Fruit fly (Drosophila melanogaster) whole organism, embryonic: Measurements from ENCODE around the gene L2HGDH.

ENCODE experiments used
- CG1024 ChIP-seq: fragments of 200-800 bp; sonication (Bioruptor generic); IDR thresholded peaks from 2 replicates; pipeline ENCODE4 v1.3.6; 2022; ENCODE audit warnings: missing biosample characterization, missing genetic modification characterization
- CG10543 ChIP-seq: fragments of 200-800 bp; sonication (Bioruptor generic); optimal IDR thresholded peaks from 3 replicates; lab custom pipeline; 2017; ENCODE audit warnings: missing biosample characterization, mild to moderate bottlenecking, missing genetic modification characterization, moderate library complexity
- CG11085 ChIP-seq: fragments of 200-800 bp; sonication (Bioruptor generic); IDR thresholded peaks from 2 replicates; pipeline ENCODE4 v1.3.6; 2022; ENCODE audit warnings: missing biosample characterization, missing genetic modification characterization
- CG11093 ChIP-seq: fragments of 200-800 bp; sonication (Bioruptor generic); IDR thresholded peaks from 3 replicates; pipeline ENCODE4 v1.3.6; 2022; ENCODE audit warnings: missing biosample characterization, missing genetic modification characterization
- CG11398 ChIP-seq: fragments of 200-800 bp; sonication (Bioruptor generic); optimal IDR thresholded peaks from 2 replicates; lab custom pipeline; 2016; ENCODE audit warnings: missing biosample characterization, missing genetic modification characterization
- CG11504 ChIP-seq: fragments of 200-800 bp; sonication (Bioruptor generic); optimal IDR thresholded peaks from 3 replicates; lab custom pipeline; 2019; ENCODE audit warnings: missing biosample characterization, mild to moderate bottlenecking, missing genetic modification characterization, moderate library complexity
- CG12155 ChIP-seq: fragments of 200-800 bp; sonication (Bioruptor generic); optimal IDR thresholded peaks from 3 replicates; lab custom pipeline; 2016; ENCODE audit warnings: missing biosample characterization, missing genetic modification characterization
- CG12236 ChIP-seq: fragments of 200-800 bp; sonication (Bioruptor generic); optimal IDR thresholded peaks from 2 replicates; lab custom pipeline; 2016; ENCODE audit warnings: missing biosample characterization, missing genetic modification characterization
- CG14710 ChIP-seq: fragments of 200-800 bp; sonication (Bioruptor generic); optimal IDR thresholded peaks from 3 replicates; lab custom pipeline; 2019; ENCODE audit warnings: missing biosample characterization, mild to moderate bottlenecking, missing genetic modification characterization, moderate library complexity
- CG2202 ChIP-seq: fragments of 200-800 bp; sonication (Bioruptor generic); optimal IDR thresholded peaks from 2 replicates; lab custom pipeline; 2018; ENCODE audit warnings: missing biosample characterization, mild to moderate bottlenecking, missing genetic modification characterization
- CG30403 ChIP-seq: fragments of 200-800 bp; sonication (Bioruptor generic); optimal IDR thresholded peaks from 3 replicates; lab custom pipeline; 2016; ENCODE audit warnings: missing biosample characterization, missing genetic modification characterization
- CG31365 ChIP-seq: fragments of 200-800 bp; sonication (Bioruptor generic); optimal IDR thresholded peaks from 2 replicates; lab custom pipeline; 2018; ENCODE audit warnings: missing biosample characterization, mild to moderate bottlenecking, missing genetic modification characterization
- CG34376 ChIP-seq: fragments of 200-800 bp; sonication (Bioruptor generic); optimal IDR thresholded peaks from 2 replicates; lab custom pipeline; 2018; ENCODE audit warnings: missing biosample characterization, mild to moderate bottlenecking, missing genetic modification characterization
- CG34422 ChIP-seq: fragments of 200-800 bp; sonication (Bioruptor generic); IDR thresholded peaks from 3 replicates; pipeline ENCODE4 v1.3.6; 2022; ENCODE audit warnings: missing biosample characterization, missing genetic modification characterization
- CG8388 ChIP-seq: fragments of 200-800 bp; sonication (Bioruptor generic); optimal IDR thresholded peaks from 2 replicates; lab custom pipeline; 2019; ENCODE audit warnings: missing biosample characterization, mild to moderate bottlenecking, missing genetic modification characterization, moderate library complexity
- CG9932 ChIP-seq: fragments of 200-800 bp; sonication (Bioruptor generic); IDR thresholded peaks from 2 replicates; pipeline ENCODE4 v1.3.6; 2022; ENCODE audit warnings: missing biosample characterization, missing genetic modification characterization
- CoRest ChIP-seq: fragments of 200-800 bp; sonication (Bioruptor generic); optimal IDR thresholded peaks from 3 replicates; lab custom pipeline; 2018; ENCODE audit warnings: missing biosample characterization, mild to moderate bottlenecking, missing genetic modification characterization, moderate library complexity
- D19A ChIP-seq: fragments of 200-800 bp; optimal IDR thresholded peaks from 3 replicates; lab custom pipeline; 2019; ENCODE audit warnings: missing biosample characterization, mild to moderate bottlenecking, missing genetic modification characterization, moderate library complexity
- Dek ChIP-seq: fragments of 200-800 bp; sonication (Bioruptor generic); optimal IDR thresholded peaks from 3 replicates; lab custom pipeline; 2019; ENCODE audit warnings: missing biosample characterization, mild to moderate bottlenecking, missing genetic modification characterization, moderate library complexity
- Gsc ChIP-seq: fragments of 200-800 bp; sonication (Bioruptor generic); IDR thresholded peaks from 2 replicates; pipeline ENCODE4 v1.3.6; 2022; ENCODE audit warnings: missing biosample characterization, missing genetic modification characterization
- HHEX ChIP-seq: fragments of 200-800 bp; sonication (Bioruptor generic); optimal IDR thresholded peaks from 3 replicates; lab custom pipeline; 2017; ENCODE audit warnings: missing biosample characterization, mild to moderate bottlenecking, missing genetic modification characterization, missing genetic modification reagents
- Hey ChIP-seq: fragments of 200-800 bp; sonication (Bioruptor generic); optimal IDR thresholded peaks from 3 replicates; lab custom pipeline; 2018; ENCODE audit warnings: missing biosample characterization, mild to moderate bottlenecking, missing genetic modification characterization
- Hmx ChIP-seq: fragments of 200-800 bp; sonication (Bioruptor generic); optimal IDR thresholded peaks from 2 replicates; lab custom pipeline; 2016; ENCODE audit warnings: missing biosample characterization, missing genetic modification characterization
- Lpt ChIP-seq: fragments of >200 bp; optimal IDR thresholded peaks from 2 replicates; lab custom pipeline; 2018; ENCODE audit warnings: missing biosample characterization, missing genetic modification characterization
- MESR4 ChIP-seq: fragments of 200-800 bp; sonication (Bioruptor generic); optimal IDR thresholded peaks from 2 replicates; lab custom pipeline; 2018; ENCODE audit warnings: missing biosample characterization, mild to moderate bottlenecking, missing genetic modification characterization, moderate library complexity
- Oaz ChIP-seq: fragments of 200-800 bp; sonication (Bioruptor generic); IDR thresholded peaks from 2 replicates; pipeline ENCODE4 v1.3.6; 2022; ENCODE audit warnings: missing biosample characterization, missing genetic modification characterization
- Oli ChIP-seq: fragments of 200-800 bp; sonication (Bioruptor generic); optimal IDR thresholded peaks from 2 replicates; lab custom pipeline; 2018; ENCODE audit warnings: missing biosample characterization, mild to moderate bottlenecking, missing genetic modification characterization, moderate library complexity
- Rfx ChIP-seq: fragments of 200-800 bp; sonication (Bioruptor generic); IDR thresholded peaks from 2 replicates; pipeline ENCODE4 v1.3.6; 2022; ENCODE audit warnings: missing biosample characterization, missing genetic modification characterization
- Stat92E ChIP-seq, 3 experiments: fragments of >200 bp in 2 of 3; fragments of 200-800 bp in 1 of 3; sonication (Bioruptor generic) in 1 of 3; optimal IDR thresholded peaks; 2 replicates each; lab custom pipeline; 2017 to 2019; ENCODE audit warnings: missing biosample characterization in 3 of 3, missing genetic modification characterization in 3 of 3, mild to moderate bottlenecking in 1 of 3, moderate library complexity in 1 of 3
- bcd ChIP-seq: fragments of 200-800 bp; sonication (Bioruptor generic); optimal IDR thresholded peaks from 2 replicates; lab custom pipeline; 2017; ENCODE audit warnings: missing biosample characterization, mild to moderate bottlenecking, missing genetic modification characterization
- cad ChIP-seq: fragments of >200 bp; optimal IDR thresholded peaks from 2 replicates; lab custom pipeline; 2017; ENCODE audit warnings: missing biosample characterization, missing genetic modification characterization
- caup ChIP-seq: fragments of 200-800 bp; sonication (Bioruptor generic); optimal IDR thresholded peaks from 3 replicates; lab custom pipeline; 2017; ENCODE audit warnings: missing biosample characterization, mild to moderate bottlenecking, missing genetic modification characterization, moderate library complexity; ENCODE audit not compliant: severe bottlenecking
- dan ChIP-seq: fragments of 200-800 bp; sonication (Bioruptor generic); IDR thresholded peaks from 2 replicates; pipeline ENCODE4 v1.3.6; 2022; ENCODE audit warnings: missing biosample characterization, missing genetic modification characterization
- dmrt11E ChIP-seq: fragments of 200-800 bp; sonication (Bioruptor generic); optimal IDR thresholded peaks from 3 replicates; lab custom pipeline; 2018; ENCODE audit warnings: missing biosample characterization, mild to moderate bottlenecking, missing genetic modification characterization, moderate library complexity
- ewg ChIP-seq: fragments of 200-800 bp; sonication (Bioruptor generic); optimal IDR thresholded peaks from 3 replicates; lab custom pipeline; 2017; ENCODE audit warnings: mild to moderate bottlenecking, missing biosample characterization, missing genetic modification reagents, missing genetic modification characterization
- fru ChIP-seq: fragments of >200 bp; optimal IDR thresholded peaks from 2 replicates; lab custom pipeline; 2017
- gsb ChIP-seq: fragments of 200-800 bp; sonication (Bioruptor generic); IDR thresholded peaks from 2 replicates; pipeline ENCODE4 v1.3.6; 2022; ENCODE audit warnings: missing biosample characterization, missing genetic modification characterization
- gsb-n ChIP-seq: fragments of 200-800 bp; sonication (Bioruptor generic); optimal IDR thresholded peaks from 3 replicates; lab custom pipeline; 2018; ENCODE audit warnings: missing biosample characterization, mild to moderate bottlenecking, missing genetic modification characterization
- jigr1 ChIP-seq: fragments of 200-800 bp; sonication (Bioruptor generic); IDR thresholded peaks from 3 replicates; pipeline ENCODE4 v1.3.6; 2022; ENCODE audit warnings: missing biosample characterization, missing genetic modification characterization
- jing ChIP-seq: fragments of 200-800 bp; sonication (Bioruptor generic); optimal IDR thresholded peaks from 2 replicates; lab custom pipeline; 2018; ENCODE audit warnings: missing biosample characterization, mild to moderate bottlenecking, missing genetic modification characterization
- lmd ChIP-seq: fragments of 200-800 bp; sonication (Bioruptor generic); IDR thresholded peaks from 2 replicates; pipeline ENCODE4 v1.3.6; 2022; ENCODE audit warnings: missing biosample characterization, missing genetic modification characterization
- lov ChIP-seq, 2 experiments: fragments of 200-800 bp in 1 of 2; fragments of >200 bp in 1 of 2; sonication (Bioruptor generic) in 1 of 2; IDR thresholded peaks in 1 of 2; optimal IDR thresholded peaks in 1 of 2; 2 replicates in 1 of 2; 3 replicates in 1 of 2; pipeline versions ENCODE4 v1.3.6 to Lab custom; 2017 to 2022; ENCODE audit warnings: missing biosample characterization in 1 of 2, missing genetic modification characterization in 1 of 2
- org-1 ChIP-seq: fragments of 200-800 bp; sonication (Bioruptor generic); optimal IDR thresholded peaks from 2 replicates; lab custom pipeline; 2017; ENCODE audit warnings: missing biosample characterization, missing genetic modification characterization
- pan ChIP-seq, 4 experiments: fragments of >200 bp in 3 of 4; fragments of 200-800 bp in 1 of 4; sonication (Bioruptor generic) in 1 of 4; optimal IDR thresholded peaks in 3 of 4; IDR thresholded peaks in 1 of 4; 2 replicates each; pipeline versions ENCODE4 v1.3.6 to Lab custom; 2017 to 2022; ENCODE audit warnings: missing biosample characterization in 2 of 4, missing genetic modification characterization in 2 of 4, mixed read lengths in 1 of 4
- pita ChIP-seq: fragments of 200-800 bp; sonication (Bioruptor generic); optimal IDR thresholded peaks from 2 replicates; lab custom pipeline; 2017; ENCODE audit warnings: missing biosample characterization, mild to moderate bottlenecking, missing genetic modification characterization
- sd ChIP-seq: fragments of 200-800 bp; sonication (Bioruptor generic); optimal IDR thresholded peaks from 3 replicates; lab custom pipeline; 2018; ENCODE audit warnings: missing biosample characterization, mild to moderate bottlenecking, missing genetic modification characterization, moderate library complexity
- shn ChIP-seq: fragments of 200-800 bp; sonication (Bioruptor generic); optimal IDR thresholded peaks from 3 replicates; lab custom pipeline; 2016; ENCODE audit warnings: missing biosample characterization, missing genetic modification characterization
- ssp ChIP-seq: fragments of 200-800 bp; sonication (Bioruptor generic); IDR thresholded peaks from 2 replicates; pipeline ENCODE4 v1.3.6; 2022; ENCODE audit warnings: missing biosample characterization, missing genetic modification characterization
- tgo ChIP-seq: fragments of 200-800 bp; sonication (Bioruptor generic); IDR thresholded peaks from 3 replicates; pipeline ENCODE4 v1.3.6; 2022; ENCODE audit warnings: missing biosample characterization, missing genetic modification characterization

Gene L2HGDH

dm6 chr2L:18957142-18957674, 17.0 kb downstream of the L2HGDH start, which contains the start of gene Bhmt (continued):
- TF ChIP-seq CG12155 (GFP tag; lab: Kevin White, UChicago) (peak; percentile 34), sd (tag; lab: Kevin White, UChicago) (peak; percentile 84), Hey (tag; lab: Kevin White, UChicago) (no peak), tgo (GFP tag; lab: Robert Waterston, UW) (peak; percentile 63), CG34376 (peak; percentile 43), Hmx (GFP tag; lab: Kevin White, UChicago) (no peak), Rfx (GFP tag; lab: Robert Waterston, UW) (peak; percentile 86), CG9932 (GFP tag; lab: Robert Waterston, UW) (peak; percentile 69), CG11093 (GFP tag; lab: Robert Waterston, UW) (0 out of 3 replicates have a peak, but pooled peaks have one; percentile 36), Dek (tag; lab: Kevin White, UChicago) (peak; percentile 67), jigr1 (GFP tag; lab: Robert Waterston, UW) (no peak), pan (optimal IDR thresholded peaks at IDR 0.05; lab: Kevin White, UChicago) (no peak), pan (GFP tag; optimal IDR thresholded peaks at IDR 0.05 in 1 of 2, IDR thresholded peaks at IDR 0.05 in 1 of 2) (peak in 1 of 2 experiments; percentile 86), CoRest (tag; lab: Kevin White, UChicago) (peak; percentile 76), Lpt (GFP tag; lab: Kevin White, UChicago) (no peak), D19A (peak; percentile 81), lmd (GFP tag; lab: Robert Waterston, UW) (peak; percentile 77), Oli (tag; lab: Kevin White, UChicago) (peak; percentile 68), CG30403 (GFP tag; lab: Kevin White, UChicago) (peak; percentile 47), CG1024 (GFP tag; lab: Robert Waterston, UW) (peak; percentile 42; the same call in 1 of the 2 replicates), shn (no peak), caup (GFP tag; lab: Kevin White, UChicago) (peak; percentile 69), MESR4 (GFP tag; lab: Kevin White, UChicago) (no peak), CG14710 (no peak), CG11398 (GFP tag; lab: Kevin White, UChicago) (no peak), HHEX (GFP tag; lab: Kevin White, UChicago) (peak; percentile 73), CG12236 (GFP tag; lab: Kevin White, UChicago) (no peak), org-1 (GFP tag; lab: Kevin White, UChicago) (peak; percentile 37), CG34422 (0 out of 3 replicates have a peak, but pooled peaks have one; percentile 18), lov (optimal IDR thresholded peaks at IDR 0.05; lab: Kevin White, UChicago) (no peak), lov (GFP tag; IDR thresholded peaks at IDR 0.05; lab: Robert Waterston, UW) (no peak), dmrt11E (peak; percentile 9), CG11504 (tag; lab: Kevin White, UChicago) (no peak), CG2202 (no peak), ewg (GFP tag; lab: Kevin White, UChicago) (no peak), CG8388 (peak; percentile 33), Gsc (GFP tag; lab: Robert Waterston, UW) (no peak), pita (no peak), cad (GFP tag; lab: Kevin White, UChicago) (no peak), gsb (GFP tag; lab: Robert Waterston, UW) (0 out of 2 replicates have a peak, but pooled peaks have one; percentile 57), CG11085 (GFP tag; lab: Robert Waterston, UW) (peak; percentile 55; the same call in 1 of the 2 replicates), ssp (GFP tag; lab: Robert Waterston, UW) (no peak), dan (GFP tag; lab: Robert Waterston, UW) (no peak), Oaz (GFP tag; lab: Robert Waterston, UW) (no peak), bcd (peak; percentile 62), gsb-n (tag; lab: Kevin White, UChicago) (no peak), fru (lab: Kevin White, UChicago) (no peak), Stat92E (GFP tag; optimal IDR thresholded peaks at IDR 0.05; lab: Kevin White, UChicago) (no peak), jing (GFP tag; lab: Kevin White, UChicago) (no peak), CG31365 (tag; lab: Kevin White, UChicago) (no peak), CG10543 (peak; percentile 76)
